Fruit fly (Drosophila melanogaster): ENCODE measurements around the gene CG31674.

Gene CG31674

DNA sequence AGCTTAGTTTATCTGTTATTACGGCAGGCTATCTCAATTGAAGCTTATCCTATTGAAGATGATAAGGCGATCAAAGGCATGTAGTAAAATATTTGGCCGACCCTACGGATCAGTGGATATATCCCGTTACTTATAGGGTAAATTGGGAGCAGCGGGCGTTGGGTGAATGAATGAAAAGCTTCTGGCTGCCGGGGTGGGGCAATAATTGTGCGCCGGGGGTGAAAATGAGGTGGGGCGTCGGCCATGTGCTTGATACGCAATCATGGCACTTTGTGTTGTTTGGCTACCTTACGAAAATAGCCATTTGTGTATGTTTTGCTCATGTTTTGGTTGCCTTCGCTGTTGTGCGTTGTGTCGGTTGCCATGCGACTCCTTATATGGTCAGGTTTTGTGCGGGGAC lies 29.3 kb upstream of the CG31674 start:
- no peak for TF ChIP-seq CG17801 (GFP tag; optimal IDR thresholded peaks at IDR 0.05; ENCODE audit: partially characterized antibody)

dm6 chr2L:20802204-20802603 lies 28.9 kb upstream of the CG31674 start:
- no peak for TF ChIP-seq CG17801 (GFP tag; optimal IDR thresholded peaks at IDR 0.05; ENCODE audit: partially characterized antibody)

DNA sequence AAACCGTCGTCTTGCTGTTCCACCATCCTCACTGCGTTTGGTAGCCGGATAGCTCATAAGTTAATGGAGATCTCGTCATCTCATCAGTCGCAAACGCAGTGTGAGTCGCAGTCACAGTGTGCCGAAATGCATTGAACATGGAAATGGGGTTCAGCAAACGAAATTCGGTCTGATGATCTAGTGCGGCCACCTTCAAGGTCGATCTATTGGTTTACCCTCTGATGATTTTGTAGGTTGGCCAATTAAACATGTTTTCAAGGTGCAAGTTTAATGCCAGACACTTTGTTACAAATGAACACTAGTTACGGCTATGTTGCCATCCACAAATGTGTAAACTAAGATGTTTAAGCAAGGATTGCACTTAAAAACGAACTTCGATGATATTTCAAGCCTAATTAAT lies 28.2 kb upstream of the CG31674 start:
- no peak for TF ChIP-seq CG17801 (GFP tag; optimal IDR thresholded peaks at IDR 0.05; ENCODE audit: partially characterized antibody)

dm6 chr2L:20803733-20804164 lies 27.3 kb upstream of the CG31674 start:
- TF ChIP-seq CG17801 (GFP tag; optimal IDR thresholded peaks at IDR 0.05; ENCODE audit: partially characterized antibody) = no peak

dm6 chr2L:20805624-20806339 lies 25.3 kb upstream of the CG31674 start:
- TF ChIP-seq CG17801 (GFP tag; optimal IDR thresholded peaks at IDR 0.05; ENCODE audit: partially characterized antibody) = peak; percentile 92

DNA sequence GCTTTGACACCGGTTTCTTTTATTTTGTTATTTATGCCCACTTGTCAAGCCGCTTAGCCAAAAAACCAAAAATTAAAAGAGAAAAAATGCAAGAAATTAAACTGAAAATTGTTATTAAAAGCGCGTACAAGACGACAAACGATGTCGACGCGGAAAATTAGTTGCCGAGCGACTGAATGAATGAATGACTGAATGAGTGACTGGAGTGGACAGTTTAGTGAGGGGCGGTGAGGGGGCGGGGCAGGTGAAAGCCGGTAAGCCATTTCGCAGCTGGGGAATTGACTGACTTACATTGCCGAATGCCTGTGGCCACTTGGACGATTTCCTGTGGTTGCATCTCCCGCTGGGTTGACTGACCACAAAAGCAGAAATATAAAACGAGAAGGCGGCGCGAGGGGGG lies 24.4 kb upstream of the CG31674 start:
- TF ChIP-seq CG17801 (GFP tag; optimal IDR thresholded peaks at IDR 0.05; ENCODE audit: partially characterized antibody) = no peak

DNA sequence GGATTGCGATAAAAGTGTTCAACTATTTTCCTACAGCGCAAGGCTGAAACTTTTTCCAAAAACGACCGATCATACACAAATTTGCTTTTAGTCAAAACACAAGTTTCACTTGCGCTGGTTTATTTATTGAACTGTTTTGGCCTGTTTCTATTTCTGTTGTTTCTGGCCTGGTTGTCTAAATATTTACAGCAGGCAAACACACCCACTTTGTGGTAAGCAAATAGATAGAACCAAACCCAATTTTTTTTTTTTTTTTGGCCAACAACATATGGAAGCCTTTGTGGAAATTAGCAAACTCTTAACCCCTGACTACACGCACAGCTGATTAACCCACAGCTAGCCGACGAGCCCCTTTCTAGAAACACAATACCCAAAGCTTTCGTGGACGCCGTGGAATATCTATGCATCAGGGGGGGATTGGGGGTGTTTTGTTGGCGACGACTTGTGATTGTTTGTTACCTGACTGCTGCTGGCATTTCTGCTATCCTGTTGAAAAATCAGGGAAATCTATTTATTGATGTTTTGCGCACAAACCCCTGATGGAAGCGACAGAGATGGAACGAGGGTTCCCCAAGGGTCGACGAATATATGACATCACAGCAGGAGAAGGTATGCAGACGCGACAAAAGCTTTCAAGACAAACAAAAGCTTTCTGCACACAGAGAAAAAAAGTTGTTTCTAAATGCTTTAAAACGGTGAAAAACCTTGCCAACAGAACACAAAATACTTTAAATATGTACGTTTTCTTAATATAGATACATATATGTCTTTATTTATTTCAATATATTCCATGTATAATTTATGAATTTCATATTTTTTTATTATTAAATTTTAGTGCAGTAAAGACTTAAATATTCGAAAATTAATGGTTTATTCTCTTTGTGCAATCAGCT lies 23.2 kb upstream of the CG31674 start:
- no peak for TF ChIP-seq CG17801 (GFP tag; optimal IDR thresholded peaks at IDR 0.05; ENCODE audit: partially characterized antibody)

DNA sequence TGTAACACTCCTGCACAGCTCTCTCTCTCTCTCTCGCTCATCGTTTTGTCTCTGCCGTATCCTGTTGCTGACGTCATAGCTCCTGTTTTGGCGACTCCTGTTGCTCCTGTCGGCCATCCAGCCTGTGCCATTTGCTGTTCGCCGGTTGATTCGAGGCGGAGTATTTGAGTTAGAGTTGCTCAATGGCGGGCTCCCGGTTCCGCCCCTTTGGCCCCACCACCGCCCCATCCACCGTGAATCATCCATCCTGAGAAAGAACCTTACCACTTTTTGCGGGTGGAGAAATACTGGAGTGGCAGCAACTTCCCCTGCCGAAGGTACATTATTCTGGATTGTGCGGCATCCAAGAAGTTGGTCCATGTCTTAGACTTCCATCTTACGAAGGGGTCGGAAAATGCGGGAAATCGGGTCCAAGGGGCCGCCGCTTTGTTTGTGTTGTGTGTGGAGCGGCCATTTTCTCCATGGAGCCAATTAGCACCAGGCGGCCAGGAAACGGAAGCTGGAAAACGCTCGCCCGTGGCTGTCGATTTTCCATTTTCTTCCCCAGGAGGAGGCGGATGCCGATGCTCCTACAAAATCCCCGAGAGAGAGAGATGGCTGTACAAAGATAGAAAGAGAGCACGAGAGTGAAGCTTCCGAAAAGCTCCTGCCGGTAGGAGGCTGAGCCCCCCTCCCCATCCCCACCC lies 22.4 kb upstream of the CG31674 start:
- no peak for TF ChIP-seq CG17801 (GFP tag; optimal IDR thresholded peaks at IDR 0.05; ENCODE audit: partially characterized antibody)

DNA sequence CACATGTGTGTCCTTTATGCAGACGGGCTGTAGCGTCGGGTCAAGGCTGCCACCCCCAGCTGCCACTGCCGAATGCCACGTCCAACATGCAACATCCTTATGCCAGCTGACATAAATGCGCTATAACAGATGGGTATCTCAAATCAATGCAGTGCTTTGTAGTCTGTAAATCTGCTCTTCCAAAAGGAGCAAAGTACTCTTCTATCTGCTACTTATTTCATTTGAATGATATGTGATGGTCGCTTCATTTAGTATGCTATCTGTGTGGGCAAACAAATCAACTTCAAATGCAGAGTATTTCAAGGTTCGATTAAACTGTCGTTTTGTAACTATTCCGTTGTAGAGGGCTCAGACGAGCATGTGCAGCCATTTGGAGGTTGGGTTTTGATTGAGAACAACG lies 21.8 kb upstream of the CG31674 start:
- no peak for TF ChIP-seq CG17801 (GFP tag; optimal IDR thresholded peaks at IDR 0.05; ENCODE audit: partially characterized antibody)

dm6 chr2L:20811039-20811652 lies 19.9 kb upstream of the CG31674 start:
- no peak for TF ChIP-seq CG17801 (GFP tag; optimal IDR thresholded peaks at IDR 0.05; ENCODE audit: partially characterized antibody)

- TF ChIP-seq CG17801 (GFP tag; optimal IDR thresholded peaks at IDR 0.05; ENCODE audit: partially characterized antibody) = peak; percentile 40
Measured at dm6 chr2L:20812283-20813189, 18.5 kb upstream of the CG31674 start.

dm6 chr2L:20816140-20816539 lies 14.9 kb upstream of the CG31674 start, which contains the start of gene CG33322:
TSS of gene CG33322 (minus strand) at chr2L:20816240.
- no peak for TF ChIP-seq CG17801 (GFP tag; optimal IDR thresholded peaks at IDR 0.05; ENCODE audit: partially characterized antibody)

- TF ChIP-seq CG17801 (GFP tag; optimal IDR thresholded peaks at IDR 0.05; ENCODE audit: partially characterized antibody) = no peak
Measured at dm6 chr2L:20817170-20817569, 13.9 kb upstream of the CG31674 start, which contains the start of gene CheB38b. TSS of gene CheB38b (minus strand) at chr2L:20817270.

dm6 chr2L:20818432-20818831 lies 12.6 kb upstream of the CG31674 start, which contains the start of gene CheB38a:
TSS of gene CheB38a (minus strand) at chr2L:20818532.
- no peak for TF ChIP-seq CG17801 (GFP tag; optimal IDR thresholded peaks at IDR 0.05; ENCODE audit: partially characterized antibody)

Measured in ovary, adult (tissue).